Worm (Caenorhabditis elegans): ENCODE data around the gene C05E11.3.

C05E11.3 gene

DNA sequence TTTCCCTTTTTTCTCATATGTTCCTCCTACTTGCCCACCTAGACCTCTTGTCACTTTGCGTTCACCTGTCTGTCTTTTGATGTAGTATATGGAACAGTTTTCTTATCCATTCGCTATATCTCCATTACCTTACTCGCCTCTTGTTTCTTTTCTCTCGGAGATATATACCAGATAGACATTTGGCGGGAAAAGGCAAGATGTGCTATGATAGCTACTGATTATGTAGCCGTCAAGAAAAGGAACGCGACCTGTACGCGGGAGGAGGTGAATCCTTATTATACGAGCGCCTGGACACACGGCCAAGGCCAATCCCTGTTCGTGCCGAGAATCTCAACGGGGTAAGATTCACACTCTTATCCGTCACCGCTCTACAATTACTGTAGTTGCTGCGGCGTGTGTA lies 25.0 kb upstream of the C05E11.3 start:
- TF ChIP-seq cog-1 (tag; optimal IDR thresholded peaks at IDR 0.05), result no peak
- TF ChIP-seq ztf-29 (GFP tag; IDR thresholded peaks at IDR 0.05), result no peak
- no peak for TF ChIP-seq tab-1 (GFP tag; IDR thresholded peaks at IDR 0.05)
- TF ChIP-seq flt-1 (GFP tag; IDR thresholded peaks at IDR 0.05), result no peak
- no peak for TF ChIP-seq ref-1 (GFP tag; conservative IDR thresholded peaks at IDR 0.05)
- no peak for TF ChIP-seq klf-2 (GFP tag; conservative IDR thresholded peaks at IDR 0.05)
- no peak for TF ChIP-seq ztf-23 (GFP tag; IDR thresholded peaks at IDR 0.05)
- TF ChIP-seq med-1 (GFP tag; optimal IDR thresholded peaks at IDR 0.05; ENCODE audit: insufficient read depth), result no peak
- no peak for TF ChIP-seq T22C8.4 (GFP tag; IDR thresholded peaks at IDR 0.05)

DNA sequence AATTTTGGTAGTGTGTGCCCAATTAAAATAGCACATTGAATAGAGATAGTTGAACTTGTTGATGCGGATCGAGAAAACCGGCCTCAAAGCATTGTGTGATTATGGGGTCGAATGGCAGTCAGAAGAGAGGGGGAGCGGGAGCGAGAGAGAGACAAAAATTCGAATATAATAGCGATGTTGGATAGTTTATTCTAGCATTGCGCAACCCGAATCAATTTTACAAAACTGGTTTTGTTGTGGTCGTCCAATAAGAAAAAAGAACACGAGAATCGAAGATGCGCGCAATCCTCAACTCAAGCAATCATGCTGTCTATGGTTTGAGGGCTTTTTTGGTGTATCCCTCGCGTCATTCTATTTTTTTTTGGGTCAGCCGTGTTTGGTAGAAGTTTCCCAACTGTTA lies 24.6 kb upstream of the C05E11.3 start:
- no peak for TF ChIP-seq T22C8.4 (GFP tag; IDR thresholded peaks at IDR 0.05)
- TF ChIP-seq flt-1 (GFP tag; IDR thresholded peaks at IDR 0.05), result no peak
- no peak for TF ChIP-seq ztf-23 (GFP tag; IDR thresholded peaks at IDR 0.05)

ce11 chrX:4554385-4554784 lies 23.7 kb upstream of the C05E11.3 start, which contains the start of gene ham-2:
Gene ham-2, plus strand, starts transcription at chrX:4554685.
- TF ChIP-seq flt-1 (GFP tag; IDR thresholded peaks at IDR 0.05), result no peak
- TF ChIP-seq cog-1 (tag; optimal IDR thresholded peaks at IDR 0.05), result no peak

DNA sequence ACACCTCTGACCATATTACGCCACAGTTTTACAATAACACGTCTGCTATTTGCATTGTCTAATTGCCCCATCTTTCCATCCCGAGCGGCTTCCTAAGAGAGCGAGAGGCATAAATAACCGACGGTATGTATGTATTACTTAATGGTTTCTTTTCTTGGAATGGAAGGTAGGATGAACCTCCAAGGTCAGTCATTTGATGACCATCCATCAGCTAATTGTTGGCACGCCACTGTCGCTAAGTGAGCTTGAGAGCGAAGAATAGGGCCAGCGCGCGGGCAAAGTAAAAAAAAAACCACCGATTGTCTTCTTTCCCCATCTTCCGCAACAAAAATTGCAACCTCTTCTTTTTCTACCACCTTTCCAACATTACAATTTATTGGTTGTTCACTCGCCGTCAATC lies 22.0 kb upstream of the C05E11.3 start:
- TF ChIP-seq med-1 (GFP tag; optimal IDR thresholded peaks at IDR 0.05; ENCODE audit: insufficient read depth), result no peak
- TF ChIP-seq klf-2 (GFP tag; conservative IDR thresholded peaks at IDR 0.05), result no peak
- no peak for TF ChIP-seq ztf-23 (GFP tag; IDR thresholded peaks at IDR 0.05)
- no peak for TF ChIP-seq ref-1 (GFP tag; conservative IDR thresholded peaks at IDR 0.05)
- no peak for TF ChIP-seq T22C8.4 (GFP tag; IDR thresholded peaks at IDR 0.05)
- no peak for TF ChIP-seq cog-1 (tag; optimal IDR thresholded peaks at IDR 0.05)
- TF ChIP-seq ztf-29 (GFP tag; IDR thresholded peaks at IDR 0.05), result no peak
- TF ChIP-seq flt-1 (GFP tag; IDR thresholded peaks at IDR 0.05), result no peak
- no peak for TF ChIP-seq tab-1 (GFP tag; IDR thresholded peaks at IDR 0.05)

DNA sequence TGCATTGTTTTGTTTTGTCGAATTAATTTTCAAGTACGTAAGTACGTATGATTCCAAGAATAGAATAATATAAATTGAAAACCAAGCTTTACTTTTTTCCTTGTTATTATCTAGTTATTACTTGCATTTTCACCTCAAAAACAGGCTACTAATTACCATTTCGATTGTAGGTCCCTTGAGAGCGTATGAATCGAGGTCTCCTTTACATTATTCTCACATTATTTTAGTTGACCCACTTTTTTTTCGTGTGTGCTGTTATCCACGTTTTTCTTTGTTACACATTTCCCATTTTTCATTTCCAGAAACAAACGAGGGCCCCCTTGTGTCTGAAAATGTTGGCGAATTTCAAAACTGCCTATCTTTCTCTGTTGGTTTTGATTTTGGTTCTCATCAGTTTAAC lies 16.2 kb upstream of the C05E11.3 start, which contains the start of gene C05E11.6:
C05E11.6 (plus strand) TSS at position 301 of the 400 bp plus-strand sequence.
- no peak for TF ChIP-seq T22C8.4 (GFP tag; IDR thresholded peaks at IDR 0.05)
- no peak for TF ChIP-seq klf-2 (GFP tag; conservative IDR thresholded peaks at IDR 0.05)
- TF ChIP-seq ztf-29 (GFP tag; IDR thresholded peaks at IDR 0.05), result no peak
- TF ChIP-seq tab-1 (GFP tag; IDR thresholded peaks at IDR 0.05), result no peak
- no peak for TF ChIP-seq ztf-23 (GFP tag; IDR thresholded peaks at IDR 0.05)
- TF ChIP-seq ref-1 (GFP tag; conservative IDR thresholded peaks at IDR 0.05), result no peak
- TF ChIP-seq cog-1 (tag; optimal IDR thresholded peaks at IDR 0.05), result no peak
- TF ChIP-seq med-1 (GFP tag; optimal IDR thresholded peaks at IDR 0.05; ENCODE audit: insufficient read depth), result no peak
- no peak for TF ChIP-seq flt-1 (GFP tag; IDR thresholded peaks at IDR 0.05)

DNA sequence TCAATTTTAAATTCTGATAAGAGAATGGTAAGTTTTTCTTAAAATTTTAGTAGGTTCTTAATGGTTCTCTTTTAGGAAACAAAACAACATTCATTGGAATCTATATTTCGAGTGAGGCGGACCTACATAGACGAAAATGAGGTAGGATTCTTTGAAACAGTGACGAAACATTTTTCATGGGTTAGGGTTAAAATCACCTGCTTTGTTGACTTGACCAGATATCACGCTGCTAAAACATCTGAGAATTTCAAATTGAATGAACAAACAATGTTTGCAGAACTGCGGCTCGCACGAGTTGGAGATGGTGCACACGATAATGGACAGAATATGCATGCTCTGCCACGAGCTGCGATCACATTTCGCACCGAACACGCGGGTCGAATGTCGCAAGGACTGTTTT lies 15.8 kb upstream of the C05E11.3 start:
- TF ChIP-seq flt-1 (GFP tag; IDR thresholded peaks at IDR 0.05) (no peak), ztf-23 (GFP tag; IDR thresholded peaks at IDR 0.05) (no peak), ref-1 (GFP tag; conservative IDR thresholded peaks at IDR 0.05) (no peak), klf-2 (GFP tag; conservative IDR thresholded peaks at IDR 0.05) (no peak), ztf-29 (GFP tag; IDR thresholded peaks at IDR 0.05) (no peak), tab-1 (GFP tag; IDR thresholded peaks at IDR 0.05) (no peak), T22C8.4 (GFP tag; IDR thresholded peaks at IDR 0.05) (no peak)

DNA sequence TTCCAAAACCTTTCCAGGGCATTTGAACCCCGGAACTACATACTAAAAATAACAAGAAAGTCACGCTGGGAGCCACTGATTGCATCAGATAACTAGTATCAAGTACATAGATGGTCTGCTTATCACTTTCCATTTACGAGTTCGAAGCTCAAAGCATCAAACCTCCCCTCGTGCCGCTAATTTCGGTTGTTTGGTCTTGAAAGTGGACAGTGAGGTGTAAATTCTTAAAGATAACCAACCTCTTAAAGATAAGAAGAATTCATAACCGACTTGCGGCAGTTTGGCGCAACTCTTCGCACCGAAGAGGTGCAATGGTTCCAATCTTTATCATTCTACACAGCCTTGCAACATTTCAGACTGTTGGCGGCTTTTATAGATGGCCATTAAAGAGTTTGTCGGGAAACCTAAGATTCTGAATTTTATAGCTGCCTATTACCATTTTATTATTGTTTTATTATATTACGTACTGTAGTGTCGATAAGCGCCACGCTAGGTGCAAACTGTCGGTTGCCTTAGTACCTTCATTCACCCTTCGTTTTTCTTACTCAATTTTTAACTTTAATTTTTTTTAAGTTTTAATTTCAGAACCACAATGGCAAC lies 13.2 kb upstream of the C05E11.3 start, which contains the start of gene amt-4:
amt-4 (plus strand) TSS at position 586 of the 600 bp plus-strand sequence.
- TF ChIP-seq ztf-23 (GFP tag; IDR thresholded peaks at IDR 0.05) (no peak), tab-1 (GFP tag; IDR thresholded peaks at IDR 0.05) (no peak), flt-1 (GFP tag; IDR thresholded peaks at IDR 0.05) (no peak), cog-1 (tag; optimal IDR thresholded peaks at IDR 0.05) (no peak), med-1 (GFP tag; optimal IDR thresholded peaks at IDR 0.05; ENCODE audit: insufficient read depth) (no peak), ref-1 (GFP tag; conservative IDR thresholded peaks at IDR 0.05) (no peak), ztf-29 (GFP tag; IDR thresholded peaks at IDR 0.05) (no peak), T22C8.4 (GFP tag; IDR thresholded peaks at IDR 0.05) (no peak)

ce11 chrX:4567110-4567509 lies 10.9 kb upstream of the C05E11.3 start:
- TF ChIP-seq ref-1 (GFP tag; conservative IDR thresholded peaks at IDR 0.05), result no peak
- TF ChIP-seq ztf-29 (GFP tag; IDR thresholded peaks at IDR 0.05), result no peak
- no peak for TF ChIP-seq med-1 (GFP tag; optimal IDR thresholded peaks at IDR 0.05; ENCODE audit: insufficient read depth)
- TF ChIP-seq klf-2 (GFP tag; conservative IDR thresholded peaks at IDR 0.05), result no peak
- no peak for TF ChIP-seq cog-1 (tag; optimal IDR thresholded peaks at IDR 0.05)
- no peak for TF ChIP-seq tab-1 (GFP tag; IDR thresholded peaks at IDR 0.05)
- TF ChIP-seq flt-1 (GFP tag; IDR thresholded peaks at IDR 0.05), result no peak
- TF ChIP-seq ztf-23 (GFP tag; IDR thresholded peaks at IDR 0.05), result no peak
- no peak for TF ChIP-seq T22C8.4 (GFP tag; IDR thresholded peaks at IDR 0.05)

- TF ChIP-seq med-1 (GFP tag; optimal IDR thresholded peaks at IDR 0.05; ENCODE audit: insufficient read depth), result no peak
- TF ChIP-seq ztf-23 (GFP tag; IDR thresholded peaks at IDR 0.05), result no peak
- TF ChIP-seq tab-1 (GFP tag; IDR thresholded peaks at IDR 0.05), result no peak
- TF ChIP-seq ztf-29 (GFP tag; IDR thresholded peaks at IDR 0.05), result no peak
- TF ChIP-seq T22C8.4 (GFP tag; IDR thresholded peaks at IDR 0.05), result no peak
- no peak for TF ChIP-seq klf-2 (GFP tag; conservative IDR thresholded peaks at IDR 0.05)
Observed at ce11 chrX:4569276-4569675, 8.8 kb upstream of the C05E11.3 start.

- TF ChIP-seq ref-1 (GFP tag; conservative IDR thresholded peaks at IDR 0.05) (no peak), T22C8.4 (GFP tag; IDR thresholded peaks at IDR 0.05) (no peak), tab-1 (GFP tag; IDR thresholded peaks at IDR 0.05) (no peak), flt-1 (GFP tag; IDR thresholded peaks at IDR 0.05) (no peak), klf-2 (GFP tag; conservative IDR thresholded peaks at IDR 0.05) (no peak), cog-1 (tag; optimal IDR thresholded peaks at IDR 0.05) (no peak), ztf-29 (GFP tag; IDR thresholded peaks at IDR 0.05) (no peak), med-1 (GFP tag; optimal IDR thresholded peaks at IDR 0.05; ENCODE audit: insufficient read depth) (no peak), ztf-23 (GFP tag; IDR thresholded peaks at IDR 0.05) (no peak)
Observed at ce11 chrX:4571137-4571536, 6.9 kb upstream of the C05E11.3 start, which contains the start of gene amt-1. Gene amt-1, plus strand, starts transcription at chrX:4571437.

Measured in whole organism, midembryonic.